Fruit fly (Drosophila melanogaster) whole organism, prepupa: ENCODE data around the gene CG5968.
A peak's percentile ranks its signal among the peaks of the same experiment; 100 is the strongest.

Experiments
- Blimp-1 ChIP-seq: fragments of 200-800 bp; sonication (Bioruptor generic); optimal IDR thresholded peaks from 3 replicates; lab custom pipeline; 2017; ENCODE audit warnings: missing biosample characterization, missing genetic modification characterization, mild to moderate bottlenecking, moderate library complexity, missing genetic modification reagents
- CG10631 ChIP-seq: fragments of 200-800 bp; sonication (Bioruptor generic); optimal IDR thresholded peaks from 2 replicates; lab custom pipeline; 2016; ENCODE audit warnings: missing biosample characterization, missing genetic modification characterization
- CG11902 ChIP-seq: fragments of 200-800 bp; sonication (Bioruptor generic); optimal IDR thresholded peaks from 3 replicates; lab custom pipeline; 2016; ENCODE audit warnings: missing biosample characterization, missing genetic modification characterization
- CG15336 ChIP-seq: fragments of 200-800 bp; sonication (Bioruptor generic); IDR thresholded peaks from 2 replicates; pipeline ENCODE4 v1.3.6; 2022; ENCODE audit warnings: missing biosample characterization, missing genetic modification characterization
- CG1621 ChIP-seq: fragments of 200-800 bp; sonication (Bioruptor generic); optimal IDR thresholded peaks from 3 replicates; lab custom pipeline; 2018; ENCODE audit warnings: missing biosample characterization, mild to moderate bottlenecking, missing genetic modification characterization
- CG16779 ChIP-seq: fragments of 200-800 bp; sonication (Bioruptor generic); optimal IDR thresholded peaks from 3 replicates; lab custom pipeline; 2017; ENCODE audit warnings: missing biosample characterization, mild to moderate bottlenecking, missing genetic modification characterization
- CG3032 ChIP-seq: fragments of 200-800 bp; optimal IDR thresholded peaks from 2 replicates; lab custom pipeline; 2019; ENCODE audit warnings: missing biosample characterization, mild to moderate bottlenecking, missing genetic modification characterization, moderate library complexity
- CG31627 ChIP-seq: fragments of 200-800 bp; sonication (Bioruptor generic); optimal IDR thresholded peaks from 3 replicates; lab custom pipeline; 2016; ENCODE audit warnings: missing biosample characterization, missing genetic modification characterization
- CG32006 ChIP-seq: fragments of 200-800 bp; sonication (Bioruptor generic); optimal IDR thresholded peaks from 3 replicates; lab custom pipeline; 2017; ENCODE audit warnings: missing biosample characterization, mild to moderate bottlenecking, missing genetic modification characterization
- CG34406 ChIP-seq: fragments of 200-800 bp; sonication (Bioruptor generic); optimal IDR thresholded peaks from 3 replicates; lab custom pipeline; 2016; ENCODE audit warnings: missing biosample characterization, missing genetic modification characterization
- CG3919 ChIP-seq: fragments of 200-800 bp; sonication (Bioruptor generic); optimal IDR thresholded peaks from 3 replicates; lab custom pipeline; 2016; ENCODE audit warnings: missing biosample characterization, missing genetic modification characterization
- CG4318 ChIP-seq: fragments of 200-800 bp; sonication (Bioruptor generic); optimal IDR thresholded peaks from 3 replicates; lab custom pipeline; 2017; ENCODE audit warnings: missing biosample characterization, mild to moderate bottlenecking, missing genetic modification characterization
- CG6163 ChIP-seq: fragments of 200-800 bp; sonication (Bioruptor generic); IDR thresholded peaks from 3 replicates; pipeline ENCODE4 v1.3.6; 2022; ENCODE audit warnings: missing biosample characterization, missing genetic modification characterization
- CG6276 ChIP-seq: fragments of 200-800 bp; sonication (Bioruptor generic); optimal IDR thresholded peaks from 2 replicates; lab custom pipeline; 2017; ENCODE audit warnings: missing biosample characterization, mild to moderate bottlenecking, missing genetic modification characterization
- CG6808 ChIP-seq: fragments of 200-800 bp; sonication (Bioruptor generic); optimal IDR thresholded peaks from 3 replicates; lab custom pipeline; 2017; ENCODE audit warnings: missing biosample characterization, missing genetic modification characterization, mild to moderate bottlenecking, moderate library complexity, missing genetic modification reagents
- CG6854 ChIP-seq: fragments of 200-800 bp; sonication (Bioruptor generic); optimal IDR thresholded peaks from 2 replicates; lab custom pipeline; 2017; ENCODE audit warnings: missing biosample characterization, mild to moderate bottlenecking, missing genetic modification characterization
- CG7368 ChIP-seq: fragments of 200-800 bp; sonication (Bioruptor generic); optimal IDR thresholded peaks from 3 replicates; lab custom pipeline; 2016; ENCODE audit warnings: missing biosample characterization, missing genetic modification characterization
- CG8119 ChIP-seq: fragments of 200-800 bp; sonication (Bioruptor generic); IDR thresholded peaks from 3 replicates; pipeline ENCODE4 v1.3.6; 2022; ENCODE audit warnings: missing biosample characterization, missing genetic modification characterization
- CG8319 ChIP-seq: fragments of 200-800 bp; sonication (Bioruptor generic); optimal IDR thresholded peaks from 3 replicates; lab custom pipeline; 2016; ENCODE audit warnings: missing biosample characterization, missing genetic modification characterization
- CG8632 ChIP-seq: fragments of 200-800 bp; sonication (Bioruptor generic); optimal IDR thresholded peaks from 3 replicates; lab custom pipeline; 2016; ENCODE audit warnings: missing biosample characterization, missing genetic modification characterization
- Eip75B ChIP-seq: fragments of 200-800 bp; sonication (Bioruptor generic); optimal IDR thresholded peaks from 3 replicates; lab custom pipeline; 2016; ENCODE audit warnings: missing biosample characterization, missing genetic modification characterization
- Eip78C ChIP-seq: fragments of 200-800 bp; sonication (Bioruptor generic); peaks from one replicate; lab custom pipeline; 2016; ENCODE audit warnings: missing biosample characterization, missing genetic modification characterization
- Ets96B ChIP-seq: fragments of 200-800 bp; optimal IDR thresholded peaks from 2 replicates; lab custom pipeline; 2019; ENCODE audit warnings: missing biosample characterization, mild to moderate bottlenecking, missing genetic modification characterization, moderate library complexity
- Hr38 ChIP-seq: sonication (Bioruptor generic); optimal IDR thresholded peaks from 2 replicates; lab custom pipeline; 2016; ENCODE audit warnings: missing biosample characterization, missing genetic modification characterization
- Hr4 ChIP-seq: fragments of 200-800 bp; sonication (Bioruptor generic); optimal IDR thresholded peaks from 3 replicates; lab custom pipeline; 2016; ENCODE audit warnings: missing biosample characterization, missing genetic modification characterization
- Lpt ChIP-seq: fragments of 200-800 bp; sonication (Bioruptor generic); optimal IDR thresholded peaks from 3 replicates; lab custom pipeline; 2016; ENCODE audit warnings: missing biosample characterization, missing genetic modification characterization
- OdsH ChIP-seq: fragments of 200-800 bp; sonication (Bioruptor generic); optimal IDR thresholded peaks from 3 replicates; lab custom pipeline; 2016; ENCODE audit warnings: missing biosample characterization, missing genetic modification characterization
- Smox ChIP-seq: fragments of 200-800 bp; sonication (Bioruptor generic); optimal IDR thresholded peaks from 3 replicates; lab custom pipeline; 2016; ENCODE audit warnings: missing biosample characterization, missing genetic modification characterization
- Sox102F ChIP-seq: fragments of 200-800 bp; sonication (Bioruptor generic); optimal IDR thresholded peaks from 2 replicates; lab custom pipeline; 2016; ENCODE audit warnings: missing biosample characterization, mild to moderate bottlenecking, missing genetic modification characterization
- achi ChIP-seq: fragments of 200-800 bp; sonication (Bioruptor generic); optimal IDR thresholded peaks from 3 replicates; lab custom pipeline; 2016; ENCODE audit warnings: missing biosample characterization, missing genetic modification characterization
- acj6 ChIP-seq: fragments of 200-800 bp; sonication (Bioruptor generic); optimal IDR thresholded peaks from 3 replicates; lab custom pipeline; 2016; ENCODE audit warnings: missing biosample characterization, missing genetic modification characterization
- dac ChIP-seq: fragments of 200-800 bp; sonication (Bioruptor generic); optimal IDR thresholded peaks from 2 replicates; lab custom pipeline; 2017; ENCODE audit warnings: missing biosample characterization, mild to moderate bottlenecking, missing genetic modification characterization
- dsx ChIP-seq: fragments of 200-800 bp; optimal IDR thresholded peaks from 3 replicates; lab custom pipeline; 2019; ENCODE audit warnings: missing biosample characterization, mild to moderate bottlenecking, missing genetic modification characterization, moderate library complexity; ENCODE audit not compliant: poor library complexity, severe bottlenecking
- eg ChIP-seq: fragments of 200-800 bp; sonication (Bioruptor generic); IDR thresholded peaks from 3 replicates; pipeline ENCODE4 v1.3.6; 2022; ENCODE audit warnings: missing biosample characterization, missing genetic modification characterization
- fd85E ChIP-seq: fragments of 200-800 bp; sonication (Bioruptor generic); optimal IDR thresholded peaks from 3 replicates; lab custom pipeline; 2016; ENCODE audit warnings: missing biosample characterization, missing genetic modification characterization
- net ChIP-seq: fragments of 200-800 bp; sonication (Bioruptor generic); optimal IDR thresholded peaks from 3 replicates; lab custom pipeline; 2016; ENCODE audit warnings: missing biosample characterization, missing genetic modification characterization
- pdm3 ChIP-seq: fragments of 200-800 bp; sonication (Bioruptor generic); optimal IDR thresholded peaks from 3 replicates; lab custom pipeline; 2016; ENCODE audit warnings: missing biosample characterization, missing genetic modification characterization
- salr ChIP-seq, 2 experiments: fragments of 200-800 bp; sonication (Bioruptor generic); optimal IDR thresholded peaks; 3 replicates each; lab custom pipeline; 2016 to 2018; ENCODE audit warnings: missing biosample characterization in 2 of 2, missing genetic modification characterization in 2 of 2, mild to moderate bottlenecking in 1 of 2
- svp ChIP-seq: fragments of 200-800 bp; sonication (Bioruptor generic); peaks from one replicate; lab custom pipeline; 2016; ENCODE audit warnings: missing biosample characterization, missing genetic modification characterization
- vri ChIP-seq: fragments of 200-800 bp; sonication (Bioruptor generic); optimal IDR thresholded peaks from 3 replicates; lab custom pipeline; 2016; ENCODE audit warnings: missing biosample characterization, mild to moderate bottlenecking, missing genetic modification characterization

The CG5968 gene

DNA sequence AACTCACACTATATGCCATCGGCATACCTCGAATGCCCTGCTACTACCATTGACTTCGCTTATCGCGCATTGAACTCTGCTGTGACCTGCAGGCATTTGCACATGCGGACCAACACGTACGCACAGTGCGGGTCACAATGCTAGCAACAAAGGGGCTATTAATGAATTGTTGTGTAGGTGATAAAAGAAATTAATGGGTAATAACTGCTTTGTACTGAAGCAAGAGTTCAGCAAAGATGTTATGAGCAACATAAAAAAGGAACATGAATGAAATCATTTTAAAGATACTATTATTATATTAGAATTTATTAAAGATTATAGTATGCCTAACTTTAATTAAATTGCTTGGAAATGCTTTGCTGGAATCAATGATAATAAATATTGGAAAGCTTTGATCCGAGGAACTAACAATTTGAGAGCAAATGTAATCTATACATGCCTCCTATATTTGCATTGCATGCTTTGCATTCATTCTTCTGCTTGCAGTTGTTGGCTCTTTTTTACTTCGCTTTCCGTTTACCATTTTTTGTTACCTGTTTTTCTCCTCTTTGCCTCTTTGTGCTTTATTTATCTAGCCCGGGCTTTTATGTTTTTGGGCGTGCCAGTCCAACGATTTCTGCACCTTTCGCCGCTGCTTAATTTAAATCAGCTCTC, 46.7 kb downstream of the CG5968 start (continued):
- TF ChIP-seq CG3032 (tag; lab: Kevin White, UChicago) (peak; percentile 35), achi (peak; percentile 64), CG11902 (no peak), CG8632 (peak; percentile 50), pdm3 (GFP tag; lab: Kevin White, UChicago) (peak; percentile 53), CG7368 (GFP tag; lab: Kevin White, UChicago) (peak; percentile 26), dac (GFP tag; lab: Kevin White, UChicago) (no peak), salr (GFP tag; optimal IDR thresholded peaks at IDR 0.05; lab: Kevin White, UChicago) (peak in 1 of 2 experiments; percentile 52), eg (GFP tag; lab: Robert Waterston, UW) (peak; percentile 46; the same call in 1 of the 3 replicates), net (GFP tag; lab: Kevin White, UChicago) (peak; percentile 59), Smox (GFP tag; lab: Kevin White, UChicago) (no peak), Blimp-1 (GFP tag; lab: Kevin White, UChicago) (no peak), Ets96B (peak; percentile 38), CG6854 (no peak), fd85E (no peak), CG6808 (GFP tag; lab: Kevin White, UChicago) (peak; percentile 60), CG4318 (GFP tag; lab: Kevin White, UChicago) (peak; percentile 55), CG6163 (GFP tag; lab: Robert Waterston, UW) (no peak; the same call in 2 of the 3 replicates), CG32006 (GFP tag; lab: Kevin White, UChicago) (peak; percentile 86), CG10631 (GFP tag; lab: Kevin White, UChicago) (peak; percentile 65), acj6 (GFP tag; lab: Kevin White, UChicago) (peak; percentile 59), CG15336 (GFP tag; lab: Robert Waterston, UW) (peak; percentile 53), vri (GFP tag; lab: Kevin White, UChicago) (peak; percentile 10), CG8119 (GFP tag; lab: Robert Waterston, UW) (peak; percentile 72), Hr38 (no peak), Sox102F (GFP tag; lab: Kevin White, UChicago) (peak; percentile 42), CG3919 (GFP tag; lab: Kevin White, UChicago) (peak; percentile 47)

DNA sequence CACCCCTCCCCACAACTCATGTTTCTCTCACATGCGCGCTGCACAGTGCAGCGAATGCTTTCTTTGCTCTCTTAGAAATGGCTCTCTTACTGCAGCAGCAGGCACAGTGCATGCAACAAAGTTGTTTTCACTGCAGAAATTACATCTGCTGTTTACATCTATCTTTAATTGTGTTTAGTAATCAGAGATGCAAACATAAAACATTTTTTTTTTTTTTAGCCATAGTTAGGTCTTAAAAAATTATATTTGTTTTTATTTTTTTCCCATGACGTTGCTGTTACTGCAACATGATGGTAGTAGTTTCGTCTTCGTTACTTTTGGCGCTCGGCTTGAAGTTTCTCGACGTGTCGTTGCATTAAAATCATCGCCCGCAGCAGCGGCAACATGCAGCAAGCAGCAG, 48.4 kb downstream of the CG5968 start:
- TF ChIP-seq CG6276 (GFP tag; lab: Kevin White, UChicago) (peak; percentile 32), net (GFP tag; lab: Kevin White, UChicago) (peak; percentile 27), eg (GFP tag; lab: Robert Waterston, UW) (peak; percentile 50; the same call in 2 of the 3 replicates), Eip75B (GFP tag; lab: Kevin White, UChicago) (peak; percentile 34), svp (GFP tag; lab: Kevin White, UChicago) (peak; percentile 66), CG1621 (tag; lab: Kevin White, UChicago) (no peak), achi (peak; percentile 23), CG6163 (GFP tag; lab: Robert Waterston, UW) (peak; percentile 64), CG8119 (GFP tag; lab: Robert Waterston, UW) (peak; percentile 70), dac (GFP tag; lab: Kevin White, UChicago) (peak; percentile 20), OdsH (GFP tag; lab: Kevin White, UChicago) (peak; percentile 8), pdm3 (GFP tag; lab: Kevin White, UChicago) (peak; percentile 10), CG4318 (GFP tag; lab: Kevin White, UChicago) (peak; percentile 26), CG32006 (GFP tag; lab: Kevin White, UChicago) (peak; percentile 56), CG8319 (GFP tag; lab: Kevin White, UChicago) (no peak), CG10631 (GFP tag; lab: Kevin White, UChicago) (no peak), CG31627 (GFP tag; lab: Kevin White, UChicago) (no peak), dsx (GFP tag; lab: Kevin White, UChicago) (peak; percentile 59), CG16779 (tag; lab: Kevin White, UChicago) (peak; percentile 38), CG34406 (GFP tag; lab: Kevin White, UChicago) (no peak), CG8632 (no peak), CG3919 (GFP tag; lab: Kevin White, UChicago) (peak; percentile 28), CG15336 (GFP tag; lab: Robert Waterston, UW) (peak; percentile 69), Sox102F (GFP tag; lab: Kevin White, UChicago) (no peak), Lpt (GFP tag; lab: Kevin White, UChicago) (peak; percentile 45), Hr4 (GFP tag; lab: Kevin White, UChicago) (peak; percentile 83), Eip78C (GFP tag; lab: Kevin White, UChicago) (peak; percentile 59)
